Fruit fly (Drosophila melanogaster): Measurements from ENCODE around the gene Flo2.

Flo2 gene

dm6 chrX:14832562-14833303 is 6.4 kb upstream of the Flo2 start, which contains the start of gene CG14411:
TSS of gene CG14411 (plus strand) at chrX:14832647.
- peak; percentile 28 for TF ChIP-seq EcR (GFP tag; optimal IDR thresholded peaks at IDR 0.05)
- TF ChIP-seq Pif1A (GFP tag; optimal IDR thresholded peaks at IDR 0.05) = no peak
- peak; percentile 61 for TF ChIP-seq CG13204 (GFP tag; optimal IDR thresholded peaks at IDR 0.05)

- TF ChIP-seq CG32121 (GFP tag; IDR thresholded peaks at IDR 0.05) (no peak), fd96Ca (GFP tag; IDR thresholded peaks at IDR 0.05) (no peak), CG12605 (GFP tag; IDR thresholded peaks at IDR 0.05) (no peak), D1 (tag; optimal IDR thresholded peaks at IDR 0.05) (no peak), EcR (GFP tag; optimal IDR thresholded peaks at IDR 0.05) (no peak), Snoo (tag; optimal IDR thresholded peaks at IDR 0.05) (no peak), CG9948 (tag; optimal IDR thresholded peaks at IDR 0.05) (no peak), Pif1B (GFP tag; optimal IDR thresholded peaks at IDR 0.05) (no peak), Pif1A (GFP tag; optimal IDR thresholded peaks at IDR 0.05) (no peak), gl (tag; optimal IDR thresholded peaks at IDR 0.05) (no peak), CG4496 (GFP tag; IDR thresholded peaks at IDR 0.05) (no peak)
Measured at dm6 chrX:14836425-14836824, 2.8 kb upstream of the Flo2 start, which contains the start of gene CG14410. TSS of gene CG14410 (plus strand) at chrX:14836725.

dm6 chrX:14837983-14838382 is 1.2 kb upstream of the Flo2 start, which contains the start of gene Grx5:
TSS of gene Grx5 (minus strand) at chrX:14838198.
- TF ChIP-seq CG9948 (tag; optimal IDR thresholded peaks at IDR 0.05) (no peak), Ets98B (GFP tag; IDR thresholded peaks at IDR 0.05) (no peak), fd96Ca (GFP tag; IDR thresholded peaks at IDR 0.05) (no peak), CG13204 (GFP tag; optimal IDR thresholded peaks at IDR 0.05) (no peak), CG14655 (GFP tag; optimal IDR thresholded peaks at IDR 0.05) (no peak), CG15710 (tag; optimal IDR thresholded peaks at IDR 0.05) (no peak), Pif1A (GFP tag; optimal IDR thresholded peaks at IDR 0.05) (no peak), CG12605 (GFP tag; IDR thresholded peaks at IDR 0.05) (no peak), CG17806 (tag; optimal IDR thresholded peaks at IDR 0.05) (no peak), CG4496 (GFP tag; IDR thresholded peaks at IDR 0.05) (no peak), Pif1B (GFP tag; optimal IDR thresholded peaks at IDR 0.05) (no peak), Snoo (tag; optimal IDR thresholded peaks at IDR 0.05) (no peak), EcR (GFP tag; optimal IDR thresholded peaks at IDR 0.05) (no peak), D1 (tag; optimal IDR thresholded peaks at IDR 0.05) (no peak), CG10348 (GFP tag; IDR thresholded peaks at IDR 0.05) (no peak)

- peak; percentile 57 for TF ChIP-seq CG32121 (GFP tag; IDR thresholded peaks at IDR 0.05)
- TF ChIP-seq fd96Ca (GFP tag; IDR thresholded peaks at IDR 0.05) = peak; percentile 68; the same call in 1 of the 3 replicates
- no peak for TF ChIP-seq D1 (tag; optimal IDR thresholded peaks at IDR 0.05)
- peak; percentile 27 for TF ChIP-seq CG8159 (tag; optimal IDR thresholded peaks at IDR 0.05)
- TF ChIP-seq CG12605 (GFP tag; IDR thresholded peaks at IDR 0.05) = peak; percentile 64
- no peak for TF ChIP-seq EcR (GFP tag; optimal IDR thresholded peaks at IDR 0.05)
- no peak for TF ChIP-seq Pif1A (GFP tag; optimal IDR thresholded peaks at IDR 0.05)
- peak; percentile 6 for TF ChIP-seq CG17806 (tag; optimal IDR thresholded peaks at IDR 0.05)
- no peak for TF ChIP-seq CG15710 (tag; optimal IDR thresholded peaks at IDR 0.05)
- TF ChIP-seq CG4496 (GFP tag; IDR thresholded peaks at IDR 0.05) = peak; percentile 81
- 0 out of 2 replicates have a peak, but pooled peaks have one; percentile 15 for TF ChIP-seq rn (GFP tag; IDR thresholded peaks at IDR 0.05)
- no peak for TF ChIP-seq CG9948 (tag; optimal IDR thresholded peaks at IDR 0.05)
- peak; percentile 20; the same call in 1 of the 2 replicates for TF ChIP-seq Ets98B (GFP tag; IDR thresholded peaks at IDR 0.05)
- no peak for TF ChIP-seq CG14655 (GFP tag; optimal IDR thresholded peaks at IDR 0.05)
- TF ChIP-seq Pif1B (GFP tag; optimal IDR thresholded peaks at IDR 0.05) = no peak
- TF ChIP-seq Snoo (tag; optimal IDR thresholded peaks at IDR 0.05) = no peak
- TF ChIP-seq CG10348 (GFP tag; IDR thresholded peaks at IDR 0.05) = no peak
- no peak for TF ChIP-seq CG13204 (GFP tag; optimal IDR thresholded peaks at IDR 0.05)
- TF ChIP-seq CG8301 (tag; optimal IDR thresholded peaks at IDR 0.05) = peak; percentile 48
- TF ChIP-seq gl (tag; optimal IDR thresholded peaks at IDR 0.05) = no peak
- peak; percentile 4 for TF ChIP-seq CG34367 (tag; optimal IDR thresholded peaks at IDR 0.05)
Measured at dm6 chrX:14839739-14840347, 667 bp downstream of the Flo2 start.

- TF ChIP-seq CG14655 (GFP tag; optimal IDR thresholded peaks at IDR 0.05) (peak; percentile 50), Pif1A (GFP tag; optimal IDR thresholded peaks at IDR 0.05) (peak; percentile 50), gl (tag; optimal IDR thresholded peaks at IDR 0.05) (peak; percentile 61), CG15710 (tag; optimal IDR thresholded peaks at IDR 0.05) (peak; percentile 68), CG9948 (tag; optimal IDR thresholded peaks at IDR 0.05) (peak; percentile 47), Ets98B (GFP tag; IDR thresholded peaks at IDR 0.05) (peak; percentile 16; the same call in 1 of the 2 replicates), CG4496 (GFP tag; IDR thresholded peaks at IDR 0.05) (peak; percentile 72), CG10348 (GFP tag; IDR thresholded peaks at IDR 0.05) (no peak), EcR (GFP tag; optimal IDR thresholded peaks at IDR 0.05) (no peak), Snoo (tag; optimal IDR thresholded peaks at IDR 0.05) (peak; percentile 13), Pif1B (GFP tag; optimal IDR thresholded peaks at IDR 0.05) (peak; percentile 16), CG17806 (tag; optimal IDR thresholded peaks at IDR 0.05) (peak; percentile 58), CG32121 (GFP tag; IDR thresholded peaks at IDR 0.05) (peak; percentile 60), CG8159 (tag; optimal IDR thresholded peaks at IDR 0.05) (peak; percentile 58), CG8301 (tag; optimal IDR thresholded peaks at IDR 0.05) (peak; percentile 16), D1 (tag; optimal IDR thresholded peaks at IDR 0.05) (peak; percentile 52), CG34367 (tag; optimal IDR thresholded peaks at IDR 0.05) (peak; percentile 69), fd96Ca (GFP tag; IDR thresholded peaks at IDR 0.05) (no peak), CG12605 (GFP tag; IDR thresholded peaks at IDR 0.05) (peak; percentile 85), rn (GFP tag; IDR thresholded peaks at IDR 0.05) (no peak), CG13204 (GFP tag; optimal IDR thresholded peaks at IDR 0.05) (peak; percentile 32)
Measured at dm6 chrX:14840417-14840872, 1.3 kb downstream of the Flo2 start.
